Fruit fly (Drosophila melanogaster) whole organism, wandering third instar larva: Measurements from ENCODE around the gene Pka-C2.

Experiments
- Abd-B ChIP-seq: fragments of >200 bp; optimal IDR thresholded peaks from 2 replicates; lab custom pipeline; 2017; ENCODE audit warnings: missing biosample characterization, missing genetic modification characterization
- CrebA ChIP-seq: fragments of 200-800 bp; sonication (Bioruptor generic); optimal IDR thresholded peaks from 2 replicates; lab custom pipeline; 2016; ENCODE audit warnings: missing biosample characterization, mild to moderate bottlenecking, missing genetic modification characterization, borderline replicate concordance
- Dfd ChIP-seq: fragments of >200 bp; optimal IDR thresholded peaks from 2 replicates; lab custom pipeline; 2017; ENCODE audit warnings: missing biosample characterization, missing genetic modification characterization
- Dif ChIP-seq: fragments of 200-275, 200-300 bp; sonication (Bioruptor generic); optimal IDR thresholded peaks from 2 replicates; lab custom pipeline; 2018; ENCODE audit warnings: missing biosample characterization, missing genetic modification characterization; ENCODE audit not compliant: partially characterized antibody
- GATAd ChIP-seq: sonication (Bioruptor generic); optimal IDR thresholded peaks from 2 replicates; lab custom pipeline; 2016; ENCODE audit warnings: missing biosample characterization, missing genetic modification characterization
- HLH106 ChIP-seq: fragments of 200-800 bp; optimal IDR thresholded peaks from 3 replicates; lab custom pipeline; 2019; ENCODE audit warnings: missing biosample characterization, mild to moderate bottlenecking, missing genetic modification characterization, moderate library complexity
- Hnf4 ChIP-seq: fragments of 200-800 bp; sonication (Bioruptor generic); optimal IDR thresholded peaks from 2 replicates; lab custom pipeline; 2016; ENCODE audit warnings: missing biosample characterization, mild to moderate bottlenecking, missing genetic modification characterization
- Hr78 ChIP-seq: fragments of >200 bp; optimal IDR thresholded peaks from 2 replicates; lab custom pipeline; 2017; ENCODE audit warnings: missing biosample characterization, missing genetic modification characterization
- Hr83 ChIP-seq: fragments of 200-300 bp; sonication (Bioruptor generic); optimal IDR thresholded peaks from 2 replicates; lab custom pipeline; 2016; ENCODE audit warnings: missing biosample characterization, mild to moderate bottlenecking, missing genetic modification characterization, moderate library complexity; ENCODE audit not compliant: poor library complexity, severe bottlenecking
- Jra ChIP-seq: sonication (Bioruptor generic); optimal IDR thresholded peaks from 2 replicates; lab custom pipeline; 2016; ENCODE audit warnings: missing biosample characterization, missing genetic modification characterization
- Mio ChIP-seq: sonication (Bioruptor generic); optimal IDR thresholded peaks from 2 replicates; lab custom pipeline; 2016; ENCODE audit warnings: missing biosample characterization, missing genetic modification characterization
- N ChIP-seq: fragments of >200 bp; optimal IDR thresholded peaks from 2 replicates; lab custom pipeline; 2018; ENCODE audit warnings: missing biosample characterization, missing external identifiers, missing genetic modification characterization
- OdsH ChIP-seq: fragments of 200-800 bp; sonication (Bioruptor generic); optimal IDR thresholded peaks from 2 replicates; lab custom pipeline; 2016; ENCODE audit warnings: missing biosample characterization, mild to moderate bottlenecking, missing genetic modification characterization
- Sp1 ChIP-seq: fragments of 200-800 bp; sonication (Bioruptor generic); optimal IDR thresholded peaks from 3 replicates; lab custom pipeline; 2019; ENCODE audit warnings: missing biosample characterization, mild to moderate bottlenecking, missing genetic modification characterization, moderate library complexity
- Vsx2 ChIP-seq: fragments of 200-300, 225-300 bp; sonication (Bioruptor generic); optimal IDR thresholded peaks from 2 replicates; lab custom pipeline; 2018; ENCODE audit warnings: missing biosample characterization, missing genetic modification characterization; ENCODE audit not compliant: partially characterized antibody
- br ChIP-seq: fragments of 200-800 bp; sonication (Bioruptor generic); optimal IDR thresholded peaks from 2 replicates; lab custom pipeline; 2016; ENCODE audit warnings: missing biosample characterization, missing genetic modification characterization
- dl ChIP-seq, 2 experiments: fragments of 175-275, 200-275 bp in 1 of 2; fragments of 200-275 bp in 1 of 2; sonication (Bioruptor generic); optimal IDR thresholded peaks; lab custom pipeline; 2018; ENCODE audit warnings: mild to moderate bottlenecking in 2 of 2, missing biosample characterization in 2 of 2, missing genetic modification characterization in 2 of 2, moderate library complexity in 2 of 2; ENCODE audit not compliant: partially characterized antibody in 2 of 2, insufficient read depth in 1 of 2
- dmrt93B ChIP-seq: fragments of 200-800 bp; sonication (Bioruptor generic); optimal IDR thresholded peaks from 2 replicates; lab custom pipeline; 2018; ENCODE audit warnings: missing biosample characterization, mild to moderate bottlenecking, missing genetic modification characterization
- jim ChIP-seq: fragments of 175-275, 200-325 bp; sonication (Bioruptor generic); optimal IDR thresholded peaks from 2 replicates; lab custom pipeline; 2016; ENCODE audit warnings: missing biosample characterization, mild to moderate bottlenecking, missing genetic modification characterization
- pan ChIP-seq: fragments of >200 bp; optimal IDR thresholded peaks from 2 replicates; lab custom pipeline; 2017
- psq ChIP-seq: fragments of 200-800 bp; sonication (Bioruptor generic); optimal IDR thresholded peaks from 3 replicates; lab custom pipeline; 2017; ENCODE audit warnings: missing biosample characterization, mild to moderate bottlenecking, missing genetic modification characterization, moderate library complexity
- rgr ChIP-seq: fragments of 200-800 bp; sonication (Bioruptor generic); optimal IDR thresholded peaks from 3 replicates; lab custom pipeline; 2016; ENCODE audit warnings: missing biosample characterization, mild to moderate bottlenecking, missing genetic modification characterization
- sv ChIP-seq: fragments of 200-800 bp; sonication (Bioruptor generic); optimal IDR thresholded peaks from 3 replicates; lab custom pipeline; 2016; ENCODE audit warnings: missing biosample characterization, missing genetic modification characterization
- tai ChIP-seq: sonication (Bioruptor generic); optimal IDR thresholded peaks from 2 replicates; lab custom pipeline; 2016; ENCODE audit warnings: missing biosample characterization, missing genetic modification characterization
- woc ChIP-seq: sonication (Bioruptor generic); optimal IDR thresholded peaks from 2 replicates; lab custom pipeline; 2016; ENCODE audit warnings: missing biosample characterization, mild to moderate bottlenecking, missing genetic modification characterization

The Pka-C2 gene

DNA sequence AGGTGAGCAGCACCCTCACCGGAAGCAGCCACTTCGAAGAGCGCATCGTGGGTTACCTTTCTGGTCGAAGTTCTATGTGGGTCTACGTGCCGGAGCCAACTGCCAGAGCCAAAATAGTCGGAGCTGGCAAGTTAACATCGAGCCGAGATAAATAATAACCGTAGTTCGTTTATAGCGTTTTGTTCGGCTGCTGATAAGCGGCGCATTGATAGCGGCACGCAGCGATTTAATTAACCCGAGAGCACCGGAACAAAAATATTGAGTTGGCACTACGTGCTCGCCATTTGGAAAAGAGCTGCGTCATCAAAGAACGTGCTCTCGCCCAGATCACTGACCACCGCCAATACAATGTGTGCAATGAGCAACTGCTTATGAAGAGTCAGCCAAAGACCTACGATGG lies 48.5 kb downstream of the Pka-C2 start, which contains the start of gene PH4alphaPV:
Gene PH4alphaPV (minus strand): TSS at position 101 of the 400 bp plus-strand sequence.
- TF ChIP-seq GATAd (no peak), Sp1 (GFP tag; lab: Kevin White, UChicago) (no peak), dmrt93B (no peak), Vsx2 (GFP tag; lab: Kevin White, UChicago) (no peak), Abd-B (GFP tag; lab: Kevin White, UChicago) (no peak), Dfd (GFP tag; lab: Kevin White, UChicago) (no peak), psq (no peak), Mio (GFP tag; lab: Kevin White, UChicago) (no peak), woc (no peak), CrebA (no peak), dl (GFP tag; optimal IDR thresholded peaks at IDR 0.05; lab: Kevin White, UChicago; ENCODE audit: insufficient read depth in 1 of 2, partially characterized antibody in 2 of 2) (no peak), OdsH (GFP tag; lab: Kevin White, UChicago) (no peak), N (GFP tag; lab: Kevin White, UChicago) (no peak), sv (GFP tag; lab: Kevin White, UChicago) (no peak), HLH106 (tag; lab: Kevin White, UChicago) (no peak), Jra (no peak), tai (GFP tag; lab: Kevin White, UChicago) (no peak), Dif (GFP tag; lab: Kevin White, UChicago) (no peak)
- TF ChIP-seq, all 38 proteins: peak for 0

DNA sequence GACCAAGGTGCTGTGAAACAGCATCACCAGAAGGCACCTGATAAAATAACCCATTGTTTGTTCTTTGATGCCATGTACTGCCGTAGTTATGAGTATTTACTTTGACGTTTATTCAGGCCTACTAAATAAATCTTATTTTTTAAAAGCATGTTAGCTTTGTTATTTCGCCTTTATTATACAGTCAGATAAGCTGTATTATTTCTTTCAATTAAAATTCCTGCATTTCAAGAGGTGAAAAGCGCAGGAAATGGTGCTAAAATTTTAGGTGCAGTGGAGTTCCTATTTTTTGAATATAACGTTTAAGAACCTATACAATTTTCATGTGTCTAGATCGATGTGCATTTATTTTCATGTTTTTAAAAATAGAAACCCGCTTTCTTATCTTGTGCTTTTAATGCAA lies 51.2 kb downstream of the Pka-C2 start, which contains the start of gene CG31013:
Gene CG31013 (minus strand): TSS at position 101 of the 400 bp plus-strand sequence.
- no peak for TF ChIP-seq Abd-B (GFP tag; lab: Kevin White, UChicago)
- no peak for TF ChIP-seq Dfd (GFP tag; lab: Kevin White, UChicago)
- no peak for TF ChIP-seq Hr83 (GFP tag; lab: Kevin White, UChicago)
- TF ChIP-seq tai (GFP tag; lab: Kevin White, UChicago) = no peak
- TF ChIP-seq Dif (GFP tag; lab: Kevin White, UChicago) = no peak
- TF ChIP-seq rgr (GFP tag; lab: Kevin White, UChicago) = no peak
- no peak for TF ChIP-seq br (GFP tag; lab: Kevin White, UChicago)
- TF ChIP-seq Hnf4 (GFP tag; lab: Kevin White, UChicago) = no peak
- TF ChIP-seq Hr78 (GFP tag; lab: Kevin White, UChicago) = no peak
- no peak for TF ChIP-seq pan (lab: Kevin White, UChicago)
- no peak for TF ChIP-seq jim (GFP tag; lab: Kevin White, UChicago)
